Worm (Caenorhabditis elegans) whole organism, early embryonic: ENCODE results near the gene C06A12.19.

Experiments
- B0310.2 ChIP-seq: sonication (generic microtip); optimal IDR thresholded peaks from 2 replicates; lab custom pipeline; 2016; ENCODE audit warnings: mild to moderate bottlenecking, missing genetic modification characterization, missing compliant biosample characterization
- F13C5.2 ChIP-seq: sonication (generic microtip); optimal IDR thresholded peaks from 2 replicates; lab custom pipeline; 2017; ENCODE audit warnings: mild to moderate bottlenecking, missing genetic modification characterization, inconsistent platforms, missing compliant biosample characterization
- aly-1 ChIP-seq: sonication (generic microtip); optimal IDR thresholded peaks from 2 replicates; lab custom pipeline; 2016; ENCODE audit warnings: missing genetic modification characterization, missing compliant biosample characterization
- ama-1 ChIP-seq: fragments of 150-350 bp; optimal IDR thresholded peaks from 2 replicates; lab custom pipeline; 2014
- ceh-13 ChIP-seq: fragments of 200-800 bp; sonication (Bioruptor generic); optimal IDR thresholded peaks from 2 replicates; lab custom pipeline; 2018; ENCODE audit warnings: mild to moderate bottlenecking, missing genetic modification characterization, missing compliant biosample characterization
- ceh-36 ChIP-seq: sonication (generic microtip); optimal IDR thresholded peaks from 2 replicates; lab custom pipeline; 2016; ENCODE audit warnings: missing genetic modification characterization, inconsistent platforms, missing compliant biosample characterization
- ets-7 ChIP-seq: sonication (generic microtip); optimal IDR thresholded peaks from 2 replicates; lab custom pipeline; 2016; ENCODE audit warnings: missing genotype, missing genetic modification characterization, missing compliant biosample characterization
- flt-1 ChIP-seq: fragments of 200-800 bp; sonication (Bioruptor generic); IDR thresholded peaks from 2 replicates; pipeline ENCODE4 v1.3.6; 2022; ENCODE audit warnings: missing genetic modification characterization, missing compliant biosample characterization
- hmbx-1 ChIP-seq: sonication (generic microtip); optimal IDR thresholded peaks from 2 replicates; lab custom pipeline; 2016; ENCODE audit warnings: mild to moderate bottlenecking, missing genetic modification characterization, missing compliant biosample characterization
- hmg-4 ChIP-seq: fragments of 200-800 bp; sonication (Bioruptor generic); optimal IDR thresholded peaks from 2 replicates; lab custom pipeline; 2018; ENCODE audit warnings: mild to moderate bottlenecking, missing genetic modification characterization, missing compliant biosample characterization
- hnd-1 ChIP-seq: sonication (generic microtip); optimal IDR thresholded peaks from 2 replicates; lab custom pipeline; 2016; ENCODE audit warnings: missing genetic modification characterization, missing compliant biosample characterization
- pes-1 ChIP-seq: fragments of 200-800 bp; sonication (Bioruptor generic); IDR thresholded peaks from 2 replicates; pipeline ENCODE4 v1.3.6; 2022; ENCODE audit warnings: missing genetic modification reagents, missing genetic modification characterization, missing compliant biosample characterization
- scrt-1 ChIP-seq: fragments of 200-800 bp; sonication (Bioruptor generic); IDR thresholded peaks from 2 replicates; pipeline ENCODE4 v1.3.6; 2022; ENCODE audit warnings: missing genetic modification characterization, missing compliant biosample characterization
- sea-1 ChIP-seq: fragments of 200-800 bp; sonication (Bioruptor generic); conservative IDR thresholded peaks from 2 replicates; pipeline ENCODE4 v1.3.6; 2022; ENCODE audit warnings: missing genetic modification characterization, missing compliant biosample characterization
- tbx-11 ChIP-seq: fragments of 200-800 bp; sonication (Bioruptor generic); IDR thresholded peaks from 2 replicates; pipeline ENCODE4 v1.3.6; 2022; ENCODE audit warnings: missing genetic modification characterization, missing compliant biosample characterization
- tbx-37 ChIP-seq: fragments of 200-800 bp; sonication (Bioruptor generic); conservative IDR thresholded peaks from 2 replicates; pipeline ENCODE4 v1.3.6; 2022; ENCODE audit warnings: missing genetic modification reagents, missing genetic modification characterization, missing compliant biosample characterization
- tra-4 ChIP-seq: sonication (generic microtip); optimal IDR thresholded peaks from 2 replicates; lab custom pipeline; 2017; ENCODE audit warnings: missing genetic modification characterization, missing compliant biosample characterization

The C06A12.19 gene

DNA sequence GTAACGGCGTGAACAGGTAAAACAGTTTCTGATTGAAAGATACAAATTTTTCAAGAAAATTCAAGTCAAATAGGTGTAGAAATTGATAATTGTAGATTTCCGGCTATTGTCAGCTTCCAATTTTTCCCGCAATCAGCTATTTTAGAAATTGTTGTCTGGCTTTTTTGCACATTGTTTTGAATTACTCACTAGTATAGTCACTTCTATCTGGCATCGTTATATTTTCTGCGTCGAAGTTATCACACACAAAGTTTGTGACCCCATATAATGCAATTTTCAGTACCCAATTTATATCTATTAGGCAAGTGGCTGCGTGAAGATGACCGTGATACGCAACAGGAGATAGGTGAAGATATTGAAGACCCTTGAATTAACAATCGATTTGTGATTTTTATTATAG, 4.7 kb downstream of the C06A12.19 start:
- TF ChIP-seq hnd-1 (tag; lab: Kevin White, UChicago), result no peak
- no peak for TF ChIP-seq B0310.2 (tag; lab: Kevin White, UChicago)
- TF ChIP-seq F13C5.2 (tag; lab: Kevin White, UChicago), result no peak
- TF ChIP-seq sea-1 (GFP tag; lab: Robert Waterston, UW), result no peak
- no peak for TF ChIP-seq tra-4 (tag; lab: Kevin White, UChicago)
- TF ChIP-seq pes-1 (GFP tag; lab: Robert Waterston, UW), result no peak
- no peak for TF ChIP-seq hmbx-1 (tag; lab: Kevin White, UChicago)
- no peak for TF ChIP-seq flt-1 (GFP tag; lab: Robert Waterston, UW)
- TF ChIP-seq scrt-1 (GFP tag; lab: Robert Waterston, UW), result no peak
- TF ChIP-seq tbx-11 (GFP tag; lab: Robert Waterston, UW), result no peak
- TF ChIP-seq aly-1 (tag; lab: Kevin White, UChicago), result no peak
- no peak for TF ChIP-seq hmg-4 (GFP tag; lab: Kevin White, UChicago)
- TF ChIP-seq ets-7, result no peak
- TF ChIP-seq ceh-13 (GFP tag; lab: Kevin White, UChicago), result no peak
- TF ChIP-seq tbx-37 (GFP tag; lab: Robert Waterston, UW), result no peak
- TF ChIP-seq ama-1 (lab: Kevin White, UChicago), result no peak
- no peak for TF ChIP-seq ceh-36 (tag; lab: Kevin White, UChicago)

DNA sequence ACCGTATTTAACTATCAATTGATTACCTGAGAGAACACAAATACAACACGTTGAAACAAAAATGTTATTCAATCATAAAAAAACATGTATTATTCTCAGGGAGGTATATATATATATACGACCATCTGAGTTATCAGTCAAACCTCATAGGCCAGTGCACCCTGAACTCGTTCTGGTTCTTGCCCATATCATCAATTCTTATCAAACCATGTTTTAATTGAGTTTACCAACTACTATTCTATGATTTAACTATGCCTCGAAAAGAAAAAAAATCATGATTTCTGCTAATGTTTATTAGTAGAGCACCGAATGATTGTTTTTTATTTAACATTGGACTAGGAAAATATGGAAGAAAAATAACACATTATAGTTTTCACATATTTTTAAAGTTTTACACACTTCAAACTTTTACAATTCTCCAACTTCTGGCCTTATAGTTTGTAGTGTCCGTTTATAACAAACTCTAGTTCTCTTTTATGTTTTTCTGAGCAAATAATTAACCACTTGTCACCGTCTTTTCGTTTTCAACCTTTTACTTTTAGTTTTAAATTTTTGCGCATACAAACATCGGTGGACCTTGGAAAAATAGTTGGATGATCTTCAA, 7.6 kb downstream of the C06A12.19 start:
- TF ChIP-seq ets-7 (no peak), ceh-36 (tag; lab: Kevin White, UChicago) (no peak), F13C5.2 (tag; lab: Kevin White, UChicago) (no peak), ceh-13 (GFP tag; lab: Kevin White, UChicago) (no peak), hnd-1 (tag; lab: Kevin White, UChicago) (no peak), pes-1 (GFP tag; lab: Robert Waterston, UW) (no peak), tbx-11 (GFP tag; lab: Robert Waterston, UW) (no peak), ama-1 (lab: Kevin White, UChicago) (no peak), sea-1 (GFP tag; lab: Robert Waterston, UW) (no peak), hmg-4 (GFP tag; lab: Kevin White, UChicago) (no peak), tbx-37 (GFP tag; lab: Robert Waterston, UW) (no peak), hmbx-1 (tag; lab: Kevin White, UChicago) (no peak)

DNA sequence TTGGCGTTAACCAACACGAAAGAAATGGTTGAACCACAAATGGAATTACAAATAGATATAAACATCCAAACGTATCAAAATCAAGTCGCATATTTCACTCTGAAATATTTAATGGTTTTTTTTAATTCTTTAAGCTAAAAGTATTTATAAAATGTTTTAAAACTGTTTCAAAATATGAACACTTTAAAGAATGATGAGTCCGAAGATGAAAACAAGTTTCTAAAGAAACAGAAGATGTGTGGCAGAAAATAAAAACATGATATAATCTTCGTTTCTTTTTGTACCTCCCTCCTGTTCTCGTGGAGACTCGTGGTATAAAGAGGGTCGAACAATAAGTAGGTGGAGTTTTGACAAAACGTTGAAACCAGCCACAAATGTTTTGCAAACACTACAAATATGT, 8.6 kb downstream of the C06A12.19 start, which contains the start of gene lact-6:
Gene lact-6 (minus strand): TSS at position 101 of the 400 bp plus-strand sequence.
- TF ChIP-seq ets-7, result no peak

DNA sequence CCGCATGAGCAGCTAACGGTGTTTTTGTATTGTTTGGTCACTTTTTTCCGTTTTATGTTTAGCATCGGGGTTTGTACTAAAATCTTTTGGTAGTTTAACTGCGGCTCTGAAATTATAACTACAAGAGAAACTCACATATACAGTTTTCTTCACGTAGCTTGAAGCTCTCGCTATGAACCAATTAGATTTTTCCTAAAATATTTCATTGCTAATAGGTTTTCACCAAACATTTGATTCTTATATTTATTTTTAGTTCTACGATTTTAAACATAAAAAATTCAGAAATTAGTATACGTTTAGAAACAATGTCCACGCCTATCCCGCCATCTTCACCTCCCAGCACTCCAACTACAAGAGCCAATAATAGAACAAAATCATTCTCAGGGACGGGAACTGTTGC, 12.5 kb downstream of the C06A12.19 start, which contains the start of gene C06A12.3:
Gene C06A12.3 (plus strand): TSS at position 301 of the 400 bp plus-strand sequence.
- no peak for TF ChIP-seq sea-1 (GFP tag; lab: Robert Waterston, UW)
- TF ChIP-seq F13C5.2 (tag; lab: Kevin White, UChicago), result no peak
- no peak for TF ChIP-seq B0310.2 (tag; lab: Kevin White, UChicago)
- no peak for TF ChIP-seq ets-7
- no peak for TF ChIP-seq pes-1 (GFP tag; lab: Robert Waterston, UW)
- no peak for TF ChIP-seq tra-4 (tag; lab: Kevin White, UChicago)
- TF ChIP-seq tbx-11 (GFP tag; lab: Robert Waterston, UW), result no peak
- no peak for TF ChIP-seq tbx-37 (GFP tag; lab: Robert Waterston, UW)
- TF ChIP-seq hnd-1 (tag; lab: Kevin White, UChicago), result no peak
- no peak for TF ChIP-seq scrt-1 (GFP tag; lab: Robert Waterston, UW)
- TF ChIP-seq flt-1 (GFP tag; lab: Robert Waterston, UW), result no peak
- TF ChIP-seq ceh-13 (GFP tag; lab: Kevin White, UChicago), result no peak

DNA sequence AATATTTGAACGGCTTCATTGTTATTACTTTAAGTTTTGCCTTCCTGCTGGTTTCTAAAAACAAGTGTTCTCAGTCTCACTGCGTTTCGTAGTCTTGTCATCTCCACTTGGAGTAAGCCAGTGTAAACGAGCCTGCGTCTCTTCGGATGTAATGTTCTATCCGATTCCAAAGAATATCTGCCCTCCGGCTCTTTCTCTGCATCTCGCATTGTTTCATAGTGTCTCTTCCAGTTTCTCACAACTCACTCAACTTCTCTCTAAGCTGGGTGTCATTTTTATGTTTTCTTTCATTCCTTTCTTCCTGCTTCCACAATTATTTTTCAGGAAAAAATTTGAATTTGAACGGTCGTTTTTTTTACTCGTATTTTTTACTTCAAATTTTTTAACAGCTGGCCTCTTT, 12.9 kb downstream of the C06A12.19 start:
- TF ChIP-seq flt-1 (GFP tag; lab: Robert Waterston, UW) (no peak), ceh-13 (GFP tag; lab: Kevin White, UChicago) (no peak), ama-1 (lab: Kevin White, UChicago) (no peak), hmbx-1 (tag; lab: Kevin White, UChicago) (no peak), scrt-1 (GFP tag; lab: Robert Waterston, UW) (no peak), sea-1 (GFP tag; lab: Robert Waterston, UW) (no peak), tra-4 (tag; lab: Kevin White, UChicago) (no peak), hnd-1 (tag; lab: Kevin White, UChicago) (no peak), hmg-4 (GFP tag; lab: Kevin White, UChicago) (no peak), F13C5.2 (tag; lab: Kevin White, UChicago) (no peak), aly-1 (tag; lab: Kevin White, UChicago) (no peak)

DNA sequence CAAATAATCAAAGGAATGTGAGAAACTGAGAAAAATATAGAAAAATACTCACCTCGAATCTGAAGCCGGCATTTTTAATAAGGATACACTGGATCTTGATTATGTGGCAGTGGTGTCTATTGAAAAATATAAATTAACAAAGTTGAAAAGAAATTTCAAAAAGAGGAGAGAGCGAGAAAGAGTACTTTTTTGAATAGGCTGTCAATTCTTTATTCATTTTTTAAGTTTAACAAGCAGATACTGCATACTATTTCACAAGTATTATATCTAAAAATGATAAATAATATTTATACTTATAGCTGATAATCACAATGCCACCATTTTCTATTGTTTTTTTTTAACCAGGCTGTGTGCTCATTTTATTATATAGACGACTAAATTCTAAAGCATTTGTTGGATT, 22.2 kb downstream of the C06A12.19 start, which contains the start of gene npr-26:
Gene npr-26 (minus strand): TSS at position 101 of the 400 bp plus-strand sequence.
- no peak for TF ChIP-seq ama-1 (lab: Kevin White, UChicago)

DNA sequence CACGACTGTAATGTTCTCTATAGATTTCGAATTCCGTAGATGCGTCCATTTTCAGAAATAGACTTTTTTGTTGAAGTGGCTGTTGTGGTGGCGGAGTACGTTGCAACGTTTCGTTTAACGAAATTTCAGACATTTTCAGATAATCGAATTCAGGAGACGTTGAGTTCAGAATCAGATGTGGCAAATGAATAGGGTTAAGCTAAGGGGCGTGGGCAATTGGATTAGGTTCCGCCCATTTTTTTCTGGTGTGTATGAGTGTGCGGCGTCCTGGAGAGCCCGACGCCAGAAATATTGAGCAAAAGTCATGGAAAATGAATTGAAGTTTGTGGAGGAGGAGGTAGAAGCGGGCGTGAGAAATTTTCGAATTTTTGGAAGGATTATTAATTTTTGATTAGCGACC, 26.6 kb downstream of the C06A12.19 start:
- TF ChIP-seq ceh-13 (GFP tag; lab: Kevin White, UChicago), result no peak
- TF ChIP-seq hmg-4 (GFP tag; lab: Kevin White, UChicago), result no peak
- TF ChIP-seq ama-1 (lab: Kevin White, UChicago), result no peak
- no peak for TF ChIP-seq ets-7
- no peak for TF ChIP-seq scrt-1 (GFP tag; lab: Robert Waterston, UW)
- no peak for TF ChIP-seq F13C5.2 (tag; lab: Kevin White, UChicago)
- TF ChIP-seq hmbx-1 (tag; lab: Kevin White, UChicago), result no peak
- TF ChIP-seq B0310.2 (tag; lab: Kevin White, UChicago), result no peak
- TF ChIP-seq hnd-1 (tag; lab: Kevin White, UChicago), result no peak
- TF ChIP-seq tbx-37 (GFP tag; lab: Robert Waterston, UW), result no peak
- no peak for TF ChIP-seq sea-1 (GFP tag; lab: Robert Waterston, UW)
- no peak for TF ChIP-seq tbx-11 (GFP tag; lab: Robert Waterston, UW)
- no peak for TF ChIP-seq flt-1 (GFP tag; lab: Robert Waterston, UW)
